Worm (Caenorhabditis elegans) whole organism, L4/young adult: ENCODE data around the gene R13H4.7.

Experiments used
- W03F9.2 ChIP-seq: fragments of 150-350 bp; optimal IDR thresholded peaks from 2 replicates; lab custom pipeline; 2014; ENCODE audit warnings: missing biosample characterization, missing genetic modification characterization
- dao-5 ChIP-seq: sonication (generic microtip); optimal IDR thresholded peaks from 2 replicates; lab custom pipeline; 2016; ENCODE audit warnings: missing genotype, missing genetic modification characterization, moderate library complexity, missing compliant biosample characterization
- him-1 ChIP-seq: sonication (generic microtip); optimal IDR thresholded peaks from 2 replicates; lab custom pipeline; 2016; ENCODE audit warnings: missing genotype, missing genetic modification reagents, missing genetic modification characterization, missing compliant biosample characterization

ce11 chrV:11820551-11820950, 47.5 kb downstream of the R13H4.7 start:
- TF ChIP-seq dao-5 (tag; lab: Kevin White, UChicago) (no peak), him-1 (tag; lab: Kevin White, UChicago) (no peak), W03F9.2 (no peak)
